Worm (Caenorhabditis elegans) whole organism, young adult: ENCODE results near the gene Y45F3A.5.

Experiments used
- B0035.1 ChIP-seq: sonication (generic microtip); optimal IDR thresholded peaks from 2 replicates; lab custom pipeline; 2016; ENCODE audit warnings: missing genetic modification characterization, mild to moderate bottlenecking, missing compliant biosample characterization, missing genotype, missing genetic modification reagents
- B0261.1 ChIP-seq: sonication (generic microtip); optimal IDR thresholded peaks from 2 replicates; lab custom pipeline; 2016; ENCODE audit warnings: mild to moderate bottlenecking, missing genetic modification characterization, moderate library complexity, missing compliant biosample characterization
- C06A6.2 ChIP-seq: fragments of 200-800 bp; sonication (Bioruptor generic); conservative IDR thresholded peaks from 2 replicates; pipeline ENCODE4 v1.3.6; 2022; ENCODE audit warnings: missing genetic modification characterization, missing compliant biosample characterization
- C17E4.6 ChIP-seq: fragments of 200-800 bp; sonication (Bioruptor generic); IDR thresholded peaks from 2 replicates; pipeline ENCODE4 v1.3.6; 2022; ENCODE audit warnings: missing genetic modification reagents, missing genetic modification characterization, missing compliant biosample characterization
- D2030.7 ChIP-seq: fragments of 200-800 bp; sonication (Bioruptor generic); IDR thresholded peaks from 2 replicates; pipeline ENCODE4 v1.3.6; 2022; ENCODE audit warnings: missing genetic modification reagents, missing genetic modification characterization, missing compliant biosample characterization
- F10E7.11 ChIP-seq: sonication (generic microtip); optimal IDR thresholded peaks from 2 replicates; lab custom pipeline; 2017; ENCODE audit warnings: mild to moderate bottlenecking, missing genetic modification characterization, moderate library complexity, missing compliant biosample characterization
- F49E8.2 ChIP-seq: sonication (generic microtip); optimal IDR thresholded peaks from 3 replicates; lab custom pipeline; 2017; ENCODE audit warnings: missing genetic modification characterization, mild to moderate bottlenecking, missing compliant biosample characterization, antibody characterized with exemption, moderate library complexity; ENCODE audit not compliant: insufficient read depth
- F57C9.4 ChIP-seq: sonication (generic microtip); optimal IDR thresholded peaks from 2 replicates; lab custom pipeline; 2017; ENCODE audit warnings: mild to moderate bottlenecking, missing genetic modification characterization, missing compliant biosample characterization
- K11D2.4 ChIP-seq: fragments of 200-800 bp; sonication (Bioruptor generic); IDR thresholded peaks from 2 replicates; pipeline ENCODE4 v1.3.6; 2022; ENCODE audit warnings: missing genetic modification reagents, missing genetic modification characterization, missing compliant biosample characterization
- K12H6.12 ChIP-seq: fragments of 200-800 bp; sonication (Bioruptor generic); optimal IDR thresholded peaks from 2 replicates; lab custom pipeline; 2018; ENCODE audit warnings: mild to moderate bottlenecking, missing genetic modification characterization, missing compliant biosample characterization
- Y53F4B.3 ChIP-seq: fragments of 200-800 bp; sonication (Bioruptor generic); IDR thresholded peaks from 2 replicates; pipeline ENCODE4 v1.3.6; 2022; ENCODE audit warnings: missing genetic modification reagents, missing genetic modification characterization, missing compliant biosample characterization
- Y56A3A.18 ChIP-seq: fragments of 200-800 bp; sonication (Bioruptor generic); IDR thresholded peaks from 2 replicates; pipeline ENCODE4 v1.3.6; 2022; ENCODE audit warnings: missing genetic modification reagents, missing genetic modification characterization, missing compliant biosample characterization
- athp-1 ChIP-seq: sonication (generic microtip); optimal IDR thresholded peaks from 2 replicates; lab custom pipeline; 2017; ENCODE audit warnings: mild to moderate bottlenecking, missing genetic modification characterization, missing compliant biosample characterization
- attf-6 ChIP-seq: fragments of 200-800 bp; sonication (Bioruptor generic); IDR thresholded peaks from 2 replicates; pipeline ENCODE4 v1.3.6; 2022; ENCODE audit warnings: missing genetic modification reagents, missing genetic modification characterization, missing compliant biosample characterization
- bed-2 ChIP-seq: fragments of 200-800 bp; sonication (Bioruptor generic); IDR thresholded peaks from 2 replicates; pipeline ENCODE4 v1.3.6; 2022; ENCODE audit warnings: missing genetic modification reagents, missing genetic modification characterization, missing compliant biosample characterization
- cebp-1 ChIP-seq, 2 experiments: fragments of 200-800 bp in 1 of 2; sonication (Bioruptor generic) in 1 of 2; sonication (generic microtip) in 1 of 2; IDR thresholded peaks in 1 of 2; optimal IDR thresholded peaks in 1 of 2; 2 replicates each; pipeline versions ENCODE4 v1.3.6 to Lab custom; 2017 to 2022; ENCODE audit warnings: missing compliant biosample characterization in 2 of 2, missing genetic modification characterization in 2 of 2, mild to moderate bottlenecking in 1 of 2, missing genetic modification reagents in 1 of 2, moderate library complexity in 1 of 2
- ceh-27 ChIP-seq: fragments of 200-800 bp; sonication (Bioruptor generic); optimal IDR thresholded peaks from 2 replicates; lab custom pipeline; 2018; ENCODE audit warnings: mild to moderate bottlenecking, missing genetic modification characterization, moderate library complexity, missing compliant biosample characterization
- chd-7 ChIP-seq: sonication (generic microtip); optimal IDR thresholded peaks from 2 replicates; lab custom pipeline; 2016; ENCODE audit warnings: mild to moderate bottlenecking, missing genetic modification characterization, moderate library complexity, missing compliant biosample characterization
- egrh-3 ChIP-seq: fragments of 200-800 bp; sonication (Bioruptor generic); IDR thresholded peaks from 2 replicates; pipeline ENCODE4 v1.3.6; 2022; ENCODE audit warnings: missing genetic modification reagents, missing genetic modification characterization, missing compliant biosample characterization
- ekl-4 ChIP-seq: fragments of 200-800 bp; sonication (Bioruptor generic); IDR thresholded peaks from 2 replicates; pipeline ENCODE4 v1.3.6; 2022; ENCODE audit warnings: missing genetic modification reagents, missing genetic modification characterization, missing compliant biosample characterization
- gei-17 ChIP-seq: fragments of 200-800 bp; sonication (Bioruptor generic); optimal IDR thresholded peaks from 2 replicates; lab custom pipeline; 2018; ENCODE audit warnings: mild to moderate bottlenecking, missing genetic modification characterization, missing compliant biosample characterization
- let-607 ChIP-seq, 2 experiments: fragments of 200-800 bp in 1 of 2; sonication (Bioruptor generic) in 1 of 2; sonication (generic microtip) in 1 of 2; optimal IDR thresholded peaks; 2 replicates each; lab custom pipeline; 2016 to 2018; ENCODE audit warnings: mild to moderate bottlenecking in 2 of 2, missing compliant biosample characterization in 2 of 2, missing genetic modification characterization in 2 of 2, moderate library complexity in 2 of 2, missing genotype in 1 of 2
- lin-26 ChIP-seq: fragments of 200-800 bp; sonication (Bioruptor generic); IDR thresholded peaks from 2 replicates; pipeline ENCODE4 v1.3.6; 2022; ENCODE audit warnings: missing genetic modification reagents, missing genetic modification characterization, missing compliant biosample characterization
- lin-35 ChIP-seq, 3 experiments: fragments of 150-350 bp in 2 of 3; sonication (generic microtip) in 1 of 3; optimal IDR thresholded peaks; 2 replicates each; lab custom pipeline; 2014 to 2018; ENCODE audit warnings: missing biosample characterization in 3 of 3, missing genetic modification characterization in 3 of 3, missing genetic modification reagents in 3 of 3
- lin-40 ChIP-seq: sonication (generic microtip); optimal IDR thresholded peaks from 2 replicates; lab custom pipeline; 2016; ENCODE audit warnings: missing genetic modification characterization, mild to moderate bottlenecking, missing compliant biosample characterization, missing genotype, missing genetic modification reagents
- lin-54 ChIP-seq: fragments of 200-800 bp; sonication (Bioruptor generic); optimal IDR thresholded peaks from 2 replicates; lab custom pipeline; 2018; ENCODE audit warnings: mild to moderate bottlenecking, missing genetic modification characterization, missing compliant biosample characterization
- madf-10 ChIP-seq: sonication (generic microtip); optimal IDR thresholded peaks from 2 replicates; lab custom pipeline; 2016; ENCODE audit warnings: mild to moderate bottlenecking, missing genetic modification characterization, missing compliant biosample characterization
- madf-3 ChIP-seq: fragments of 200-800 bp; sonication (Bioruptor generic); IDR thresholded peaks from 2 replicates; pipeline ENCODE4 v1.3.6; 2022; ENCODE audit warnings: missing genetic modification reagents, missing genetic modification characterization, missing compliant biosample characterization
- madf-6 ChIP-seq: fragments of 200-800 bp; sonication (Bioruptor generic); IDR thresholded peaks from 2 replicates; pipeline ENCODE4 v1.3.6; 2022; ENCODE audit warnings: missing genetic modification reagents, missing genetic modification characterization, missing compliant biosample characterization
- mel-28 ChIP-seq: sonication (generic microtip); optimal IDR thresholded peaks from 2 replicates; lab custom pipeline; 2016; ENCODE audit warnings: borderline replicate concordance, mild to moderate bottlenecking, missing genetic modification characterization, missing compliant biosample characterization
- mes-4 ChIP-seq: sonication (generic microtip); optimal IDR thresholded peaks from 2 replicates; lab custom pipeline; 2016; ENCODE audit warnings: missing genotype, missing genetic modification characterization, missing compliant biosample characterization
- nfya-1 ChIP-seq: sonication (generic microtip); optimal IDR thresholded peaks from 2 replicates; lab custom pipeline; 2017; ENCODE audit warnings: antibody characterized with exemption, missing compliant biosample characterization, missing genetic modification characterization, borderline replicate concordance; ENCODE audit not compliant: insufficient read depth
- nfya-2 ChIP-seq: fragments of 200-800 bp; sonication (Bioruptor generic); IDR thresholded peaks from 2 replicates; pipeline ENCODE4 v1.3.6; 2022; ENCODE audit warnings: missing genetic modification reagents, missing genetic modification characterization, missing compliant biosample characterization
- nhr-179 ChIP-seq: sonication (generic microtip); optimal IDR thresholded peaks from 2 replicates; lab custom pipeline; 2016; ENCODE audit warnings: mild to moderate bottlenecking, missing genetic modification characterization, missing compliant biosample characterization
- nhr-90 ChIP-seq: sonication (generic microtip); optimal IDR thresholded peaks from 2 replicates; lab custom pipeline; 2016; ENCODE audit warnings: missing genotype, mild to moderate bottlenecking, missing genetic modification characterization, missing compliant biosample characterization
- pbrm-1 ChIP-seq: fragments of 200-800 bp; sonication (Bioruptor generic); IDR thresholded peaks from 2 replicates; pipeline ENCODE4 v1.3.6; 2022; ENCODE audit warnings: missing genetic modification reagents, missing genetic modification characterization, missing compliant biosample characterization
- sdz-38 ChIP-seq: sonication (generic microtip); optimal IDR thresholded peaks from 2 replicates; lab custom pipeline; 2016; ENCODE audit warnings: missing genotype, missing genetic modification characterization, missing compliant biosample characterization
- snpc-1.1 ChIP-seq: sonication (generic microtip); optimal IDR thresholded peaks from 2 replicates; lab custom pipeline; 2017; ENCODE audit warnings: missing genetic modification characterization, mild to moderate bottlenecking, missing compliant biosample characterization, antibody characterized with exemption, moderate library complexity, missing genotype, missing genetic modification reagents; ENCODE audit not compliant: insufficient read depth
- snpc-3.4 ChIP-seq: sonication (generic microtip); optimal IDR thresholded peaks from 2 replicates; lab custom pipeline; 2017; ENCODE audit warnings: missing genetic modification characterization, mild to moderate bottlenecking, missing compliant biosample characterization, antibody characterized with exemption, moderate library complexity, missing genotype, missing genetic modification reagents
- somi-1 ChIP-seq: fragments of 200-800 bp; sonication (Bioruptor generic); optimal IDR thresholded peaks from 2 replicates; lab custom pipeline; 2018; ENCODE audit warnings: mild to moderate bottlenecking, missing genetic modification characterization, missing compliant biosample characterization
- sptf-2 ChIP-seq: fragments of 200-800 bp; sonication (Bioruptor generic); optimal IDR thresholded peaks from 2 replicates; lab custom pipeline; 2018; ENCODE audit warnings: mild to moderate bottlenecking, missing genetic modification characterization, missing compliant biosample characterization
- tbp1 ChIP-seq: fragments of 200-800 bp; sonication (Bioruptor generic); optimal IDR thresholded peaks from 2 replicates; lab custom pipeline; 2018; ENCODE audit warnings: mild to moderate bottlenecking, missing genetic modification characterization, missing compliant biosample characterization
- ztf-22 ChIP-seq: fragments of 200-800 bp; sonication (Bioruptor generic); optimal IDR thresholded peaks from 2 replicates; lab custom pipeline; 2018; ENCODE audit warnings: mild to moderate bottlenecking, missing genetic modification characterization, moderate library complexity, missing compliant biosample characterization

Gene Y45F3A.5

DNA sequence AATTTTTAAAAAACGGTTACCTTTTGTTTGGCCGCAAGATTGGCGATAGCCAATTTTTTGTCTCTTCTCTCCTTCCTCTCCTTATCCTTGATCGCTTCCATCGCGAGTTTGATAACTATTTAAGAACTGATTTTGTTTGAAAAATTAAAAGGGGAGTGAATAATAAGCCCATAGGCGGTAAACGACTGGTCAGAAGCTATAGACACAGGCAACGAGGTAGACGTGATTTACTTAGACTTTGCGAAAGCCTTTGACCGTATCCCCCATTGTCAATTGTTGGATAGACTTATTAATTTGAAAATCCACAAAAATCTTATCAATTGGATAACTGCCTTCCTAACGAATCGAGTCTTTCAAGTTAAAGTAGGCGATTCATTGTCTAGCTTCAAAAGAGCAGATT, at the start of gene Y45F3A.5:
Y45F3A.5 (minus strand) TSS at position 101 of the 400 bp plus-strand sequence.
- TF ChIP-seq snpc-1.1: no peak

DNA sequence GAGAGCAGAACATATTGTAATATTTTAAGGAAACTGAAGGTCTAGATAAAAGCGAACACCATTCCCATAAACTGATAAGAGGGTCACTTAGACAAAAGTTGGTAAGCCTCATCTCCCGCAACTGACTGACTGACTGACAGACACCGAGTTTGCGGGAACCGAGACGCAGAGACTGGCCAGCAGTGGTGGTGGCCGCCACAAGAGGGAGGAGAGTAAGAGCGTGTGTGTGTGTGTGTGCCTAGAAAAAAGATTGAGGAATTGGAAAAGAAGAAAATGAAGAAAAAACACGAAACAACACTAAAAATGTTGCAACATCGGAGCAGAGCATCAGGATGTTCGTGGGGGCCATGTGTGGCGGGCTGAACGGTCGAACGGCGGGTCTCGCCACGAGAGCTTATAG, 48.4 kb upstream of the Y45F3A.5 start:
- no peak for TF ChIP-seq sdz-38 (tag; lab: Kevin White, UChicago)
- no peak for TF ChIP-seq ztf-22 (GFP tag; lab: Kevin White, UChicago)
- TF ChIP-seq F49E8.2 (tag; lab: Kevin White, UChicago): no peak
- no peak for TF ChIP-seq lin-40 (tag; lab: Kevin White, UChicago)
- TF ChIP-seq nfya-1 (tag; lab: Kevin White, UChicago): no peak
- TF ChIP-seq gei-17 (GFP tag; lab: Kevin White, UChicago): no peak
- TF ChIP-seq B0261.1: no peak
- no peak for TF ChIP-seq nfya-2 (GFP tag; lab: Robert Waterston, UW)
- no peak for TF ChIP-seq somi-1 (GFP tag; lab: Kevin White, UChicago)

DNA sequence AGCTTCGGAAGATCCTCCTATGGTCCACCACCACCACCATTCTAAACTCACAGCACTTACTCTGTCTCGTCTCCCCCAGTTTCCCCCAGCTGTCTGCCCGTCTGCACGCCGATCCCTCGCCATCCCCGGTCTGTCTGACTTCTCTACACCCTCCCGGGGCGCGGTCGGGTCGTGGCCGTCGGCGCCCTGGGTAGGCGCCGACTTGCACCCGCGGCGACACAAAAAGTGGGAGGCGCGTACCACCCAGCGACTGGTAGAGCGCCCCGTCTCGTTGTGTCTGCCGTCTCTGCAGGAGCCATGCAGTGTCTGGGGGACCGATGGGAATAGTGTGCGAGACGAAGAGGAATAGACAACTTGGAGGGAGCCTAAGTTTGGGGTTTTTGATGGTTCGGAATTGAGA, 47.9 kb upstream of the Y45F3A.5 start:
- TF ChIP-seq F10E7.11 (tag; lab: Kevin White, UChicago) (no peak), C06A6.2 (GFP tag; lab: Robert Waterston, UW) (peak; percentile 49), athp-1 (tag; lab: Kevin White, UChicago) (peak; percentile 2), mes-4 (tag; lab: Kevin White, UChicago) (no peak), nhr-90 (peak; percentile 9), pbrm-1 (peak; percentile 59), ceh-27 (peak; percentile 78), lin-40 (tag; lab: Kevin White, UChicago) (peak; percentile 67), lin-54 (GFP tag; lab: Kevin White, UChicago) (peak; percentile 32), tbp1 (GFP tag; lab: Kevin White, UChicago) (peak; percentile 21), madf-6 (GFP tag; lab: Robert Waterston, UW) (peak; percentile 13; the same call in 1 of the 2 replicates), C17E4.6 (GFP tag; lab: Robert Waterston, UW) (no peak), madf-10 (tag; lab: Kevin White, UChicago) (peak; percentile 35), K11D2.4 (GFP tag; lab: Robert Waterston, UW) (0 out of 2 replicates have a peak, but pooled peaks have one; percentile 47), madf-3 (0 out of 2 replicates have a peak, but pooled peaks have one; percentile 20), B0035.1 (no peak), mel-28 (tag; lab: Kevin White, UChicago) (no peak), lin-26 (GFP tag; lab: Robert Waterston, UW) (0 out of 2 replicates have a peak, but pooled peaks have one; percentile 31), D2030.7 (peak; percentile 33; the same call in 1 of the 2 replicates), egrh-3 (peak; percentile 99), lin-35 (GFP tag; optimal IDR thresholded peaks at IDR 0.05; lab: Kevin White, UChicago) (peak in 1 of 3 experiments; percentile 18), bed-2 (GFP tag; lab: Robert Waterston, UW) (peak; percentile 63; the same call in 1 of the 2 replicates), F57C9.4 (tag; lab: Kevin White, UChicago) (peak; percentile 16), sptf-2 (GFP tag; lab: Kevin White, UChicago) (peak; percentile 39), Y53F4B.3 (no peak), K12H6.12 (tag; lab: Kevin White, UChicago) (peak; percentile 84), ztf-22 (GFP tag; lab: Kevin White, UChicago) (peak; percentile 17), snpc-3.4 (tag; lab: Kevin White, UChicago) (no peak), Y56A3A.18 (GFP tag; lab: Robert Waterston, UW) (0 out of 2 replicates have a peak, but pooled peaks have one; percentile 21), nhr-179 (no peak), ekl-4 (GFP tag; lab: Robert Waterston, UW) (peak; percentile 43; the same call in 1 of the 2 replicates), attf-6 (GFP tag; lab: Robert Waterston, UW) (no peak), let-607 (tag; optimal IDR thresholded peaks at IDR 0.05; lab: Kevin White, UChicago) (peak in 1 of 2 experiments; percentile 29), chd-7 (peak; percentile 47), cebp-1 (GFP tag; IDR thresholded peaks at IDR 0.05; lab: Robert Waterston, UW) (peak; percentile 16; the same call in 1 of the 2 replicates), cebp-1 (tag; optimal IDR thresholded peaks at IDR 0.05; lab: Kevin White, UChicago) (peak; percentile 78)
